Worm (Caenorhabditis elegans) whole organism, L2 larva: Measurements from ENCODE around the gene dpf-1.

Experiments
- C34F6.9 ChIP-seq: fragments of 150-350 bp; optimal IDR thresholded peaks from 2 replicates; lab custom pipeline; 2014; ENCODE audit warnings: missing biosample characterization, missing genetic modification characterization
- R02D3.7 ChIP-seq: fragments of 150-350 bp; optimal IDR thresholded peaks from 2 replicates; lab custom pipeline; 2014; ENCODE audit warnings: missing biosample characterization, missing genetic modification characterization
- lin-11 ChIP-seq: fragments of 150-350 bp; sonication (generic microtip); optimal IDR thresholded peaks from 2 replicates; lab custom pipeline; 2014; ENCODE audit warnings: missing biosample characterization, missing genetic modification characterization, inconsistent platforms, mixed read lengths
- nhr-11 ChIP-seq: fragments of 150-350 bp; optimal IDR thresholded peaks from 2 replicates; lab custom pipeline; 2014; ENCODE audit warnings: missing biosample characterization, missing genetic modification characterization
- unc-39 ChIP-seq: fragments of 150-350 bp; optimal IDR thresholded peaks from 2 replicates; lab custom pipeline; 2014; ENCODE audit warnings: missing biosample characterization, missing genetic modification characterization
- unc-62 ChIP-seq: fragments of 150-350 bp; optimal IDR thresholded peaks from 2 replicates; lab custom pipeline; 2014; ENCODE audit warnings: missing biosample characterization, missing genetic modification reagents, missing genetic modification characterization
- zag-1 ChIP-seq: fragments of 150-350 bp; optimal IDR thresholded peaks from 2 replicates; lab custom pipeline; 2014; ENCODE audit warnings: missing biosample characterization, missing genetic modification characterization

DNA sequence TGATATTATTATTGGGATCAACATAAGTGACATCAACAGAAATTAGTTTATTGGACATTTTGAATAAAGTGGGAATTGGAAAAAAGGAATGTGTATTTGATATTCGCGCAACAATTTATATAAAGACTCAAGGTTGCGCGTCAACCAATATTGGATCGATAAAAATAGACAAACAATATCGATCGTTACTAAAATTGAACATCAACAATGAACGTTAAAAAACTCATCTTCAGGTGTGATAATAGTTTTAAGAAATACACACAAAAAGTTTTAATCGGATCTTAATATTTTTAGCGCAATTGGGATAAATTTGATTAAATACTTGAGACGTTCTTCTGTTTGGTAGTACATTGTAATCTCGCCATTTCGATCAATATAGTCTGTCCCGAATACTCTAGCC, 47.5 kb upstream of the dpf-1 start, which contains the start of gene fbxa-104:
- TF ChIP-seq unc-62 (GFP tag; lab: Kevin White, UChicago) (no peak), unc-39 (tag; lab: Kevin White, UChicago) (no peak), C34F6.9 (tag; lab: Kevin White, UChicago) (no peak), zag-1 (tag; lab: Kevin White, UChicago) (no peak), R02D3.7 (no peak), nhr-11 (tag; lab: Kevin White, UChicago) (no peak), lin-11 (tag; lab: Kevin White, UChicago) (no peak)
